Worm (Caenorhabditis elegans) whole organism, early embryonic: ENCODE measurements around the gene Y75D11A.2.

Experiments
- B0310.2 ChIP-seq: sonication (generic microtip); optimal IDR thresholded peaks from 2 replicates; lab custom pipeline; 2016; ENCODE audit warnings: mild to moderate bottlenecking, missing genetic modification characterization, missing compliant biosample characterization
- F13C5.2 ChIP-seq: sonication (generic microtip); optimal IDR thresholded peaks from 2 replicates; lab custom pipeline; 2017; ENCODE audit warnings: mild to moderate bottlenecking, missing genetic modification characterization, inconsistent platforms, missing compliant biosample characterization
- ama-1 ChIP-seq: fragments of 150-350 bp; optimal IDR thresholded peaks from 2 replicates; lab custom pipeline; 2014
- ceh-36 ChIP-seq: sonication (generic microtip); optimal IDR thresholded peaks from 2 replicates; lab custom pipeline; 2016; ENCODE audit warnings: missing genetic modification characterization, inconsistent platforms, missing compliant biosample characterization
- flt-1 ChIP-seq: fragments of 200-800 bp; sonication (Bioruptor generic); IDR thresholded peaks from 2 replicates; pipeline ENCODE4 v1.3.6; 2022; ENCODE audit warnings: missing genetic modification characterization, missing compliant biosample characterization
- hmbx-1 ChIP-seq: sonication (generic microtip); optimal IDR thresholded peaks from 2 replicates; lab custom pipeline; 2016; ENCODE audit warnings: mild to moderate bottlenecking, missing genetic modification characterization, missing compliant biosample characterization
- hmg-4 ChIP-seq: fragments of 200-800 bp; sonication (Bioruptor generic); optimal IDR thresholded peaks from 2 replicates; lab custom pipeline; 2018; ENCODE audit warnings: mild to moderate bottlenecking, missing genetic modification characterization, missing compliant biosample characterization
- hnd-1 ChIP-seq: sonication (generic microtip); optimal IDR thresholded peaks from 2 replicates; lab custom pipeline; 2016; ENCODE audit warnings: missing genetic modification characterization, missing compliant biosample characterization
- scrt-1 ChIP-seq: fragments of 200-800 bp; sonication (Bioruptor generic); IDR thresholded peaks from 2 replicates; pipeline ENCODE4 v1.3.6; 2022; ENCODE audit warnings: missing genetic modification characterization, missing compliant biosample characterization
- sea-1 ChIP-seq: fragments of 200-800 bp; sonication (Bioruptor generic); conservative IDR thresholded peaks from 2 replicates; pipeline ENCODE4 v1.3.6; 2022; ENCODE audit warnings: missing genetic modification characterization, missing compliant biosample characterization
- tbx-11 ChIP-seq: fragments of 200-800 bp; sonication (Bioruptor generic); IDR thresholded peaks from 2 replicates; pipeline ENCODE4 v1.3.6; 2022; ENCODE audit warnings: missing genetic modification characterization, missing compliant biosample characterization
- tbx-37 ChIP-seq: fragments of 200-800 bp; sonication (Bioruptor generic); conservative IDR thresholded peaks from 2 replicates; pipeline ENCODE4 v1.3.6; 2022; ENCODE audit warnings: missing genetic modification reagents, missing genetic modification characterization, missing compliant biosample characterization
- tra-4 ChIP-seq: sonication (generic microtip); optimal IDR thresholded peaks from 2 replicates; lab custom pipeline; 2017; ENCODE audit warnings: missing genetic modification characterization, missing compliant biosample characterization

DNA sequence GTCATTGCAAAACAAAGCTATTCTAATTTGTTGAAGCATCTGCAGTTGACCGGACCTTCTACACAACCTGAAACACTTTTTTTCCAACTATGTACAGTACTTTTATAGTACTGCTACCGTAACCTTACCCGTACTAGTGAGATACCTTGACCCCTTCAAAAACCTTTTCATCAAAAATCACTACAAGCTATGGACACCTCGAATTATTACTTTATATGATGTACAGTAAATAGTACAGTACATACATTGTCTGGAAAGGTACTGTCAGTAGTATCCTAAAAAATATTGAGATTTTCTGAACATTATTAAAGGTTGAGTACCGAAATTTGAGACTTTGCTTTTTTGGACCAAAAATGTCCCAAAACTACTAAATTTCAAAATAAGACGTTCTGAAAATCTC, 43.1 kb downstream of the Y75D11A.2 start:
- TF ChIP-seq F13C5.2, result no peak
- no peak for TF ChIP-seq ama-1 (lab: Kevin White, UChicago)
- TF ChIP-seq tra-4 (tag; lab: Kevin White, UChicago), result no peak
- no peak for TF ChIP-seq B0310.2
- TF ChIP-seq sea-1 (GFP tag; lab: Robert Waterston, UW), result no peak
- TF ChIP-seq tbx-37, result no peak
- no peak for TF ChIP-seq hmg-4 (GFP tag; lab: Kevin White, UChicago)
- TF ChIP-seq tbx-11 (GFP tag; lab: Robert Waterston, UW), result no peak
- TF ChIP-seq scrt-1 (GFP tag; lab: Robert Waterston, UW), result no peak
- TF ChIP-seq ceh-36 (tag; lab: Kevin White, UChicago), result no peak
- TF ChIP-seq hnd-1 (tag; lab: Kevin White, UChicago), result no peak
- TF ChIP-seq hmbx-1 (tag; lab: Kevin White, UChicago), result no peak
- no peak for TF ChIP-seq flt-1 (GFP tag; lab: Robert Waterston, UW)
